Worm (Caenorhabditis elegans): Measurements from ENCODE around the gene nphp-2.

- TF ChIP-seq attf-5 (GFP tag; optimal IDR thresholded peaks at IDR 0.05) (no peak), F39B2.1 (GFP tag; IDR thresholded peaks at IDR 0.05) (no peak), nhr-80 (tag; optimal IDR thresholded peaks at IDR 0.05) (no peak), tlf-1 (GFP tag; optimal IDR thresholded peaks at IDR 0.05) (no peak), hlh-26 (GFP tag; conservative IDR thresholded peaks at IDR 0.05) (no peak), dox-1 (GFP tag; IDR thresholded peaks at IDR 0.05) (peak; percentile 74), nfya-1 (tag; optimal IDR thresholded peaks at IDR 0.05; ENCODE audit: borderline replicate concordance, insufficient read depth) (no peak), atf-7 (tag; optimal IDR thresholded peaks at IDR 0.05) (no peak), tbx-9 (tag; optimal IDR thresholded peaks at IDR 0.05; ENCODE audit: borderline replicate concordance) (no peak), egrh-3 (GFP tag; IDR thresholded peaks at IDR 0.05) (no peak), F57C9.4 (tag; optimal IDR thresholded peaks at IDR 0.05) (no peak), B0336.3 (GFP tag; IDR thresholded peaks at IDR 0.05) (peak; percentile 65), unc-130 (GFP tag; optimal IDR thresholded peaks at IDR 0.05) (peak; percentile 39)
These were observed 25.1 kb upstream of the nphp-2 start for ce11 chrV:1870515-1870940.

Measured in whole organism, young adult.